Worm (Caenorhabditis elegans) whole organism, L1 larva: Measurements from ENCODE around the gene fbxa-153.

Experiments used
- aha-1 ChIP-seq: fragments of 150-350 bp; optimal IDR thresholded peaks from 2 replicates; lab custom pipeline; 2014; ENCODE audit warnings: missing biosample characterization, missing genetic modification characterization
- fkh-10 ChIP-seq: sonication (generic microtip); optimal IDR thresholded peaks from 2 replicates; lab custom pipeline; 2017; ENCODE audit warnings: missing biosample characterization, missing genetic modification reagents, missing genetic modification characterization
- hlh-4 ChIP-seq: sonication (generic microtip); optimal IDR thresholded peaks from 2 replicates; lab custom pipeline; 2016; ENCODE audit warnings: mild to moderate bottlenecking, missing genetic modification characterization, missing compliant biosample characterization
- irx-1 ChIP-seq: sonication (generic microtip); optimal IDR thresholded peaks from 2 replicates; lab custom pipeline; 2016; ENCODE audit warnings: missing genetic modification characterization, missing compliant biosample characterization
- lin-39 ChIP-seq: fragments of 150-350 bp; optimal IDR thresholded peaks from 2 replicates; lab custom pipeline; 2014; ENCODE audit warnings: missing biosample characterization, missing genetic modification reagents, missing genetic modification characterization
- mdl-1 ChIP-seq, 2 experiments: fragments of 150-350 bp; optimal IDR thresholded peaks; 2 replicates each; lab custom pipeline; 2014 to 2017; ENCODE audit warnings: missing biosample characterization in 2 of 2, missing genetic modification characterization in 2 of 2, inconsistent platforms in 1 of 2
- nhr-28 ChIP-seq: fragments of 150-350 bp; optimal IDR thresholded peaks from 2 replicates; lab custom pipeline; 2014; ENCODE audit warnings: missing biosample characterization, missing genetic modification characterization
- pqm-1 ChIP-seq: sonication (generic microtip); optimal IDR thresholded peaks from 3 replicates; lab custom pipeline; 2017; ENCODE audit warnings: missing biosample characterization, missing genetic modification characterization
- snpc-4 ChIP-seq: fragments of 150-350 bp; optimal IDR thresholded peaks from 2 replicates; lab custom pipeline; 2014; ENCODE audit warnings: missing biosample characterization, missing genetic modification characterization
- unc-62 ChIP-seq: fragments of 150-350 bp; optimal IDR thresholded peaks from 2 replicates; lab custom pipeline; 2014; ENCODE audit warnings: missing biosample characterization, missing genetic modification reagents, missing genetic modification characterization

DNA sequence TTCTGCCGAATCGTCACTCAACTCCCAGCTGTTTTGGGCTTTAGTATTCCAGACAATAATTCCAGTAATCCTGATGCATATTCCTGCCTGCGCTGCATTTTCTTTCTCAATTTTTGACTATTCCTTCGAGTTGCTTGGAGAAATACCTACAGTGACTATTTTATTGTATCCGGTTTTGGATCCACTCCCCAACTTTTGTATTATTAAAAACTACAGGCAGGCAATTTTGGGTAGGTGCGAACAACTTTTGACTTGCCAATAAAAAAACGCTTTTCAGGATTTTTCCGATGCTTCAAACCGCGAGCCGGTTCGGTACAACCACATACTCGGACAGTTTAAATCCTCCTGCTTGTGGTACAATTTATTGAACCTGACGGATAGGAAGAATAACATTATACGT is 4.3 kb upstream of the fbxa-153 start:
- TF ChIP-seq unc-62 (no peak), fkh-10 (GFP tag; lab: Kevin White, UChicago) (no peak), lin-39 (tag; lab: Kevin White, UChicago) (no peak), aha-1 (tag; lab: Kevin White, UChicago) (no peak), irx-1 (tag; lab: Kevin White, UChicago) (no peak), hlh-4 (tag; lab: Kevin White, UChicago) (no peak), snpc-4 (tag; lab: Kevin White, UChicago) (no peak), nhr-28 (tag; lab: Kevin White, UChicago) (no peak), pqm-1 (tag; lab: Kevin White, UChicago) (no peak), mdl-1 (tag; optimal IDR thresholded peaks at IDR 0.05; lab: Kevin White, UChicago) (no peak)
